Fruit fly (Drosophila melanogaster) whole organism, embryonic: ENCODE results near the gene CG31360.

ENCODE experiments used
- Ada2b ChIP-seq: fragments of 200-800 bp; sonication (Bioruptor generic); IDR thresholded peaks from 2 replicates; pipeline ENCODE4 v1.3.6; 2022; ENCODE audit warnings: missing biosample characterization, missing genetic modification characterization
- Awh ChIP-seq: fragments of 200-800 bp; sonication (Bioruptor generic); IDR thresholded peaks from 2 replicates; pipeline ENCODE4, ENCODE4 v1.3.6; 2022; ENCODE audit warnings: missing biosample characterization, missing genetic modification characterization
- B-H1 ChIP-seq: fragments of 200-800 bp; sonication (Bioruptor generic); IDR thresholded peaks from 3 replicates; pipeline ENCODE4 v1.3.6; 2022; ENCODE audit warnings: missing biosample characterization, missing genetic modification characterization
- BtbVII ChIP-seq: fragments of 200-800 bp; sonication (Bioruptor generic); optimal IDR thresholded peaks from 3 replicates; lab custom pipeline; 2017; ENCODE audit warnings: missing biosample characterization, mild to moderate bottlenecking, missing genetic modification characterization
- CG10209 ChIP-seq: fragments of 200-800 bp; sonication (Bioruptor generic); optimal IDR thresholded peaks from 3 replicates; lab custom pipeline; 2017; ENCODE audit warnings: missing biosample characterization, mild to moderate bottlenecking, missing genetic modification characterization, missing genetic modification reagents
- CG11247 ChIP-seq: fragments of 200-800 bp; sonication (Bioruptor generic); IDR thresholded peaks from 2 replicates; pipeline ENCODE4 v1.3.6; 2022; ENCODE audit warnings: missing biosample characterization, missing genetic modification characterization
- CG11723 ChIP-seq: fragments of 200-800 bp; sonication (Bioruptor generic); optimal IDR thresholded peaks from 2 replicates; lab custom pipeline; 2017; ENCODE audit warnings: missing biosample characterization, mild to moderate bottlenecking, missing genetic modification characterization
- CG13287 ChIP-seq: fragments of 200-800 bp; sonication (Bioruptor generic); IDR thresholded peaks from 2 replicates; pipeline ENCODE4 v1.3.6; 2022; ENCODE audit warnings: missing biosample characterization, missing genetic modification characterization; ENCODE audit not compliant: partially characterized antibody
- CG14667 ChIP-seq: fragments of 200-800 bp; sonication (Bioruptor generic); IDR thresholded peaks from 2 replicates; pipeline ENCODE4 v1.3.6; 2022; ENCODE audit warnings: missing biosample characterization, missing genetic modification characterization
- CG15479 ChIP-seq: fragments of 200-800 bp; sonication (Bioruptor generic); optimal IDR thresholded peaks from 3 replicates; lab custom pipeline; 2019; ENCODE audit warnings: missing biosample characterization, mild to moderate bottlenecking, missing genetic modification characterization, moderate library complexity
- CG16813 ChIP-seq: fragments of 200-800 bp; sonication (Bioruptor generic); IDR thresholded peaks from 3 replicates; pipeline ENCODE4 v1.3.6; 2022; ENCODE audit warnings: missing biosample characterization, missing genetic modification characterization; ENCODE audit not compliant: partially characterized antibody
- CG17612 ChIP-seq: fragments of 200-800 bp; sonication (Bioruptor generic); IDR thresholded peaks from 2 replicates; pipeline ENCODE4 v1.3.6; 2022; ENCODE audit warnings: missing biosample characterization, missing genetic modification characterization
- CG2889 ChIP-seq: fragments of 200-800 bp; sonication (Bioruptor generic); IDR thresholded peaks from 3 replicates; pipeline ENCODE4 v1.3.6; 2022; ENCODE audit warnings: missing biosample characterization, missing genetic modification characterization
- CG3281 ChIP-seq: fragments of 200-800 bp; sonication (Bioruptor generic); optimal IDR thresholded peaks from 3 replicates; lab custom pipeline; 2017; ENCODE audit warnings: missing biosample characterization, mild to moderate bottlenecking, missing genetic modification characterization
- CG33557 ChIP-seq: fragments of 200-800 bp; sonication (Bioruptor generic); optimal IDR thresholded peaks from 2 replicates; lab custom pipeline; 2019; ENCODE audit warnings: missing biosample characterization, mild to moderate bottlenecking, missing genetic modification characterization, moderate library complexity
- CG4328 ChIP-seq: fragments of 200-800 bp; sonication (Bioruptor generic); optimal IDR thresholded peaks from 3 replicates; lab custom pipeline; 2017; ENCODE audit warnings: missing biosample characterization, missing genetic modification reagents, missing genetic modification characterization
- CG5245 ChIP-seq: fragments of 200-800 bp; sonication (Bioruptor generic); optimal IDR thresholded peaks from 3 replicates; lab custom pipeline; 2016; ENCODE audit warnings: missing biosample characterization, missing genetic modification characterization
- CG6765 ChIP-seq: fragments of 200-800 bp; sonication (Bioruptor generic); optimal IDR thresholded peaks from 3 replicates; lab custom pipeline; 2017; ENCODE audit warnings: missing biosample characterization, mild to moderate bottlenecking, missing genetic modification characterization
- Doc3 ChIP-seq: fragments of 200-800 bp; sonication (Bioruptor generic); IDR thresholded peaks from 3 replicates; pipeline ENCODE4 v1.3.6; 2022; ENCODE audit warnings: missing biosample characterization, missing genetic modification characterization; ENCODE audit not compliant: partially characterized antibody
- E2f1 ChIP-seq: fragments of 200-800 bp; sonication (Bioruptor generic); IDR thresholded peaks from 2 replicates; pipeline ENCODE4 v1.3.6; 2022; ENCODE audit warnings: missing biosample characterization, missing genetic modification characterization
- E2f2 ChIP-seq: fragments of 200-800 bp; sonication (Bioruptor generic); IDR thresholded peaks from 2 replicates; pipeline ENCODE4 v1.3.6; 2022; ENCODE audit warnings: missing biosample characterization, missing genetic modification characterization
- Fer1 ChIP-seq: fragments of 200-800 bp; sonication (Bioruptor generic); optimal IDR thresholded peaks from 2 replicates; lab custom pipeline; 2017; ENCODE audit warnings: missing biosample characterization, mild to moderate bottlenecking, missing genetic modification characterization
- Fer2 ChIP-seq: fragments of 200-800 bp; sonication (Bioruptor generic); optimal IDR thresholded peaks from 2 replicates; lab custom pipeline; 2018; ENCODE audit warnings: missing biosample characterization, mild to moderate bottlenecking, missing genetic modification characterization, moderate library complexity
- H15 ChIP-seq: fragments of 200-800 bp; sonication (Bioruptor generic); IDR thresholded peaks from 3 replicates; pipeline ENCODE4 v1.3.6; 2022; ENCODE audit warnings: missing biosample characterization, missing genetic modification characterization
- Lhr ChIP-seq: fragments of 200-800 bp; sonication (Bioruptor generic); optimal IDR thresholded peaks from 3 replicates; lab custom pipeline; 2017; ENCODE audit warnings: mild to moderate bottlenecking, missing biosample characterization, missing genetic modification reagents, missing genetic modification characterization
- Lim3 ChIP-seq: fragments of 200-800 bp; sonication (Bioruptor generic); IDR thresholded peaks from 2 replicates; pipeline ENCODE4 v1.3.6; 2022; ENCODE audit warnings: missing biosample characterization, missing genetic modification characterization
- NK7.1 ChIP-seq: fragments of 200-800 bp; sonication (Bioruptor generic); optimal IDR thresholded peaks from 3 replicates; lab custom pipeline; 2016; ENCODE audit warnings: missing biosample characterization, missing genetic modification characterization
- NfI ChIP-seq: fragments of 200-800 bp; sonication (Bioruptor generic); optimal IDR thresholded peaks from 3 replicates; lab custom pipeline; 2018; ENCODE audit warnings: missing biosample characterization, mild to moderate bottlenecking, missing genetic modification characterization, moderate library complexity
- Optix ChIP-seq: fragments of 200-800 bp; sonication (Bioruptor generic); IDR thresholded peaks from 3 replicates; pipeline ENCODE4 v1.3.6; 2022; ENCODE audit warnings: missing biosample characterization, missing genetic modification characterization
- Side ChIP-seq: fragments of 200-800 bp; sonication (Bioruptor generic); optimal IDR thresholded peaks from 2 replicates; lab custom pipeline; 2016; ENCODE audit warnings: missing biosample characterization, missing genetic modification characterization
- Vsx1 ChIP-seq: fragments of 200-800 bp; sonication (Bioruptor generic); optimal IDR thresholded peaks from 2 replicates; lab custom pipeline; 2017; ENCODE audit warnings: missing biosample characterization, mild to moderate bottlenecking, missing genetic modification characterization, missing genetic modification reagents
- abd-A ChIP-seq: fragments of 200-800 bp; sonication (Bioruptor generic); optimal IDR thresholded peaks from 3 replicates; lab custom pipeline; 2019; ENCODE audit warnings: missing biosample characterization, mild to moderate bottlenecking, missing genetic modification characterization, moderate library complexity
- az2 ChIP-seq: fragments of 200-800 bp; sonication (Bioruptor generic); optimal IDR thresholded peaks from 3 replicates; lab custom pipeline; 2016; ENCODE audit warnings: missing biosample characterization, missing genetic modification characterization
- disco-r ChIP-seq: fragments of 200-800 bp; sonication (Bioruptor generic); optimal IDR thresholded peaks from 2 replicates; lab custom pipeline; 2016; ENCODE audit warnings: missing biosample characterization, missing genetic modification characterization
- dm ChIP-seq: fragments of 200-800 bp; sonication (Bioruptor generic); optimal IDR thresholded peaks from 3 replicates; lab custom pipeline; 2016; ENCODE audit warnings: missing biosample characterization, missing genetic modification characterization
- emc ChIP-seq: fragments of 200-800 bp; sonication (Bioruptor generic); optimal IDR thresholded peaks from 2 replicates; lab custom pipeline; 2016; ENCODE audit warnings: missing biosample characterization, missing genetic modification characterization
- fru ChIP-seq: fragments of >200 bp; optimal IDR thresholded peaks from 2 replicates; lab custom pipeline; 2017
- kah ChIP-seq: fragments of 200-800 bp; sonication (Bioruptor generic); optimal IDR thresholded peaks from 2 replicates; lab custom pipeline; 2018; ENCODE audit warnings: missing biosample characterization, mild to moderate bottlenecking, missing genetic modification characterization
- kni ChIP-seq: fragments of 200-800 bp; sonication (Bioruptor generic); optimal IDR thresholded peaks from 3 replicates; lab custom pipeline; 2017; ENCODE audit warnings: mild to moderate bottlenecking, missing biosample characterization, missing genetic modification reagents, missing genetic modification characterization
- otp ChIP-seq: fragments of 200-800 bp; sonication (Bioruptor generic); IDR thresholded peaks from 3 replicates; pipeline ENCODE4, ENCODE4 v1.3.6; 2022; ENCODE audit warnings: missing biosample characterization, missing genetic modification characterization
- pan ChIP-seq, 4 experiments: fragments of >200 bp in 3 of 4; fragments of 200-800 bp in 1 of 4; sonication (Bioruptor generic) in 1 of 4; optimal IDR thresholded peaks in 3 of 4; IDR thresholded peaks in 1 of 4; 2 replicates each; pipeline versions ENCODE4 v1.3.6 to Lab custom; 2017 to 2022; ENCODE audit warnings: missing biosample characterization in 2 of 4, missing genetic modification characterization in 2 of 4, mixed read lengths in 1 of 4
- phol ChIP-seq: fragments of 200-800 bp; sonication (Bioruptor generic); optimal IDR thresholded peaks from 3 replicates; lab custom pipeline; 2018; ENCODE audit warnings: missing biosample characterization, mild to moderate bottlenecking, missing genetic modification characterization, moderate library complexity
- pros ChIP-seq: fragments of 200-800 bp; sonication (Bioruptor generic); optimal IDR thresholded peaks from 3 replicates; lab custom pipeline; 2019; ENCODE audit warnings: missing biosample characterization, mild to moderate bottlenecking, missing genetic modification characterization, moderate library complexity
- row ChIP-seq: fragments of 200-800 bp; sonication (Bioruptor generic); IDR thresholded peaks from 3 replicates; pipeline ENCODE4 v1.3.6; 2022; ENCODE audit warnings: missing biosample characterization, missing genetic modification characterization
- sc ChIP-seq, 3 experiments: fragments of >200 bp in 2 of 3; fragments of 200-800 bp in 1 of 3; sonication (Bioruptor generic) in 1 of 3; optimal IDR thresholded peaks; 2 replicates in 2 of 3; 3 replicates in 1 of 3; lab custom pipeline; 2017; ENCODE audit warnings: mild to moderate bottlenecking in 1 of 3, missing biosample characterization in 1 of 3, missing genetic modification characterization in 1 of 3, missing genetic modification reagents in 1 of 3
- schlank ChIP-seq: fragments of 200-800 bp; sonication (Bioruptor generic); optimal IDR thresholded peaks from 2 replicates; lab custom pipeline; 2018; ENCODE audit warnings: missing biosample characterization, mild to moderate bottlenecking, missing genetic modification characterization
- slou ChIP-seq: fragments of 200-800 bp; sonication (Bioruptor generic); optimal IDR thresholded peaks from 3 replicates; lab custom pipeline; 2016; ENCODE audit warnings: missing biosample characterization, missing genetic modification characterization
- trem ChIP-seq: fragments of 200-800 bp; optimal IDR thresholded peaks from 3 replicates; lab custom pipeline; 2019; ENCODE audit warnings: missing biosample characterization, mild to moderate bottlenecking, missing genetic modification characterization, moderate library complexity
- unpg ChIP-seq: fragments of 200-800 bp; sonication (Bioruptor generic); optimal IDR thresholded peaks from 3 replicates; lab custom pipeline; 2018; ENCODE audit warnings: missing biosample characterization, mild to moderate bottlenecking, missing genetic modification characterization, moderate library complexity
- zen ChIP-seq: fragments of 200-800 bp; sonication (Bioruptor generic); optimal IDR thresholded peaks from 3 replicates; lab custom pipeline; 2018; ENCODE audit warnings: missing biosample characterization, mild to moderate bottlenecking, missing genetic modification characterization, moderate library complexity

The CG31360 gene

dm6 chr3R:17679368-17679997, 5.4 kb upstream of the CG31360 start (continued):
- TF ChIP-seq pan (optimal IDR thresholded peaks at IDR 0.05; lab: Kevin White, UChicago) (no peak), pan (GFP tag; optimal IDR thresholded peaks at IDR 0.05 in 1 of 2, IDR thresholded peaks at IDR 0.05 in 1 of 2) (no peak), Fer1 (GFP tag; lab: Kevin White, UChicago) (no peak), zen (tag; lab: Kevin White, UChicago) (no peak), E2f1 (no peak), CG2889 (GFP tag; lab: Robert Waterston, UW) (no peak), slou (GFP tag; lab: Kevin White, UChicago) (no peak), CG5245 (GFP tag; lab: Kevin White, UChicago) (no peak), CG4328 (no peak), NfI (GFP tag; lab: Kevin White, UChicago) (no peak), fru (lab: Kevin White, UChicago) (no peak), CG15479 (GFP tag; lab: Kevin White, UChicago) (no peak), kni (GFP tag; lab: Kevin White, UChicago) (no peak), H15 (GFP tag; lab: Robert Waterston, UW) (no peak), CG10209 (GFP tag; lab: Kevin White, UChicago) (no peak), CG11247 (GFP tag; lab: Robert Waterston, UW) (no peak), CG17612 (GFP tag; lab: Robert Waterston, UW) (no peak), sc (optimal IDR thresholded peaks at IDR 0.05; lab: Kevin White, UChicago) (no peak), sc (GFP tag; optimal IDR thresholded peaks at IDR 0.05; lab: Kevin White, UChicago) (no peak), CG33557 (no peak), Awh (GFP tag; lab: Robert Waterston, UW) (no peak), abd-A (tag; lab: Kevin White, UChicago) (no peak), kah (GFP tag; lab: Kevin White, UChicago) (no peak), CG3281 (GFP tag; lab: Kevin White, UChicago) (peak; percentile 37), Doc3 (GFP tag; lab: Robert Waterston, UW) (no peak), dm (no peak), disco-r (GFP tag; lab: Kevin White, UChicago) (no peak), CG14667 (GFP tag; lab: Robert Waterston, UW) (no peak), row (GFP tag; lab: Robert Waterston, UW) (0 out of 3 replicates have a peak, but pooled peaks have one; percentile 20), E2f2 (GFP tag; lab: Robert Waterston, UW) (no peak), CG16813 (GFP tag; lab: Robert Waterston, UW) (no peak), Vsx1 (GFP tag; lab: Kevin White, UChicago) (no peak), az2 (GFP tag; lab: Kevin White, UChicago) (no peak), pros (no peak), Optix (GFP tag; lab: Robert Waterston, UW) (no peak), Lhr (no peak), Lim3 (GFP tag; lab: Robert Waterston, UW) (no peak), B-H1 (GFP tag; lab: Robert Waterston, UW) (no peak; the same call in 2 of the 3 replicates), CG11723 (GFP tag; lab: Kevin White, UChicago) (no peak), phol (tag; lab: Kevin White, UChicago) (peak; percentile 11), Fer2 (no peak), Side (GFP tag; lab: Kevin White, UChicago) (no peak), otp (GFP tag; lab: Robert Waterston, UW) (no peak), CG6765 (no peak), emc (GFP tag; lab: Kevin White, UChicago) (no peak), NK7.1 (GFP tag; lab: Kevin White, UChicago) (no peak), unpg (GFP tag; lab: Kevin White, UChicago) (peak; percentile 20), trem (tag; lab: Kevin White, UChicago) (no peak), schlank (tag; lab: Kevin White, UChicago) (no peak), CG13287 (GFP tag; lab: Robert Waterston, UW) (no peak), BtbVII (GFP tag; lab: Kevin White, UChicago) (no peak), Ada2b (GFP tag; lab: Robert Waterston, UW) (no peak)
